Worm (Caenorhabditis elegans): Measurements from ENCODE around the gene sqt-3.

DNA sequence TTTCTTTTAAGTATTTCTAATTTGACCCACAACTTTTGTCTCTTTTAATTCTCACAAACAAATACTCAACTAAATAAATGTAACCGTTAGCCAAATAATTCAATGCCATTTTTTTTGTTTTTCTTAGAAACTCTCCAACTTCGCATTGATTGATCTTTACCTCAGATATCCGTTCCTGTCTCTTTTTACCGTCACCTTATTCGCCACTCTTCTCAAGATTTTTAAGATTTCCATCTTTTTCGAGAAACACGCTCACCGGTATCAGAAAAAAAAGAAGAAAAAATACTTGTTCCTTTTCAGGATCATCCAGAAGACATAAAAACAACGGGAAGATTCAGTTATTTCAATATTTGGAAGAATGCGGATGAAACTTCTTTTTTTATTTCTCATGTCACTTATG, 5.8 kb downstream of the sqt-3 start, which contains the start of gene F23H12.5:
- TF ChIP-seq ceh-88 (GFP tag; IDR thresholded peaks at IDR 0.05) (no peak), blmp-1 (tag; optimal IDR thresholded peaks at IDR 0.05) (no peak), fkh-10 (GFP tag; optimal IDR thresholded peaks at IDR 0.05) (no peak), snu-23 (GFP tag; optimal IDR thresholded peaks at IDR 0.05) (no peak), unc-86 (tag; optimal IDR thresholded peaks at IDR 0.05) (no peak), nhr-11 (tag; optimal IDR thresholded peaks at IDR 0.05) (no peak), mdl-1 (tag; optimal IDR thresholded peaks at IDR 0.05) (no peak), nhr-237 (tag; optimal IDR thresholded peaks at IDR 0.05) (no peak), skn-1 (tag; optimal IDR thresholded peaks at IDR 0.05) (no peak), ama-1 (optimal IDR thresholded peaks at IDR 0.05) (no peak), ces-1 (GFP tag; optimal IDR thresholded peaks at IDR 0.05) (no peak), snpc-4 (tag; optimal IDR thresholded peaks at IDR 0.05) (no peak)

Measured in whole organism, L1 larva.